Worm (Caenorhabditis elegans): ENCODE data around the gene lpr-5.

lpr-5 gene

DNA sequence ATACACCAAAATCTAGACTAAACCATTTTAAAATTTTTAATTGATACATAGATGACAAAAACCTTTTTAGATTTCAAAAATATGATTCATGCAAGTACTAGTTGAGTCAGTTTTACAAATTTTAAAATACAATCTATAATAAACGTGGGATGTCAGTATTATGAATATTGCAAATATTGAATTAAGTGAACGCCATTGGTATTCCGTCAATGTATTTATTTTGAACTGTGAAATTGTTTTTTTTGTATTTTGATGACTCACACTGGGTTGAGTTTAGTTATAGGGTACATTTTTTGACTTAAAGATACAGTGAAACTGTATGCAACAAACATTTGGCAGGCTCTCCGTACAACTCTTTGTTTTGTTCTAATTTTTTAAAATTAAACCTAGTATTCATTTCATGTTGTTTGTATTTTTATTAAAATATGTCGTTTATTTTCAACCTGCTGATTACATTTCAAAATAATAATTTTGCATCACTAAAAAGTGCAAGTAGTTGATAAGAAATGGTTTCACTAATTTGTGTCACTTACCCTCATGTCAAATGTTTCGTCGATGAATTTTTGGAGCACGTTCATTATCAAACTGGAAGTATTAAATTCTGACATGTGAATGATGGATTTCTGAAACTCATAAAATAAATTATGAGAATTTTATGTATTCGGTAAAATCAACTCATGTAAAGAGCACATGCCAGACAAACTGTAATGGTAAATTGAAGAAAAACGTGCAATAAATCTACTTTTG, 43.1 kb downstream of the lpr-5 start, which contains the start of gene W02H3.1:
Gene W02H3.1, minus strand, starts transcription at position 578 of the 747 bp plus-strand sequence.
- no peak for TF ChIP-seq efl-1 (optimal IDR thresholded peaks at IDR 0.05)
- peak in 1 of 2 experiments; percentile 89 for TF ChIP-seq efl-1 (GFP tag; optimal IDR thresholded peaks at IDR 0.05 in 1 of 2)
- no peak for TF ChIP-seq mdl-1 (tag; optimal IDR thresholded peaks at IDR 0.05)

ce11 chrX:11107076-11107475, 45.2 kb downstream of the lpr-5 start, which contains the start of gene clc-17:
Gene clc-17 (plus strand): TSS chrX:11107376.
- no peak for TF ChIP-seq mdl-1 (tag; optimal IDR thresholded peaks at IDR 0.05)
- TF ChIP-seq blmp-1 (tag; optimal IDR thresholded peaks at IDR 0.05): no peak

- TF ChIP-seq hpl-2 (GFP tag; optimal IDR thresholded peaks at IDR 0.05) (no peak), fkh-10 (GFP tag; optimal IDR thresholded peaks at IDR 0.05) (no peak), nhr-76 (tag; optimal IDR thresholded peaks at IDR 0.05) (no peak), blmp-1 (tag; optimal IDR thresholded peaks at IDR 0.05) (peak; percentile 89), ceh-88 (GFP tag; IDR thresholded peaks at IDR 0.05) (no peak), swsn-7 (tag; optimal IDR thresholded peaks at IDR 0.05) (no peak)
Measured at ce11 chrX:11109200-11109599, 47.3 kb downstream of the lpr-5 start, which contains the start of gene grd-1. Gene grd-1 (plus strand): TSS chrX:11109440.
